Fruit fly (Drosophila melanogaster) whole organism, embryonic: ENCODE results near the gene CG33939.
A peak's percentile ranks its signal among the peaks of the same experiment; 100 is the strongest.

Experiments used
- Antp ChIP-seq: fragments of 200-800 bp; sonication (Bioruptor generic); optimal IDR thresholded peaks from 3 replicates; lab custom pipeline; 2016; ENCODE audit warnings: missing biosample characterization, missing genetic modification characterization
- Asciz ChIP-seq: fragments of 200-800 bp; sonication (Bioruptor generic); optimal IDR thresholded peaks from 2 replicates; lab custom pipeline; 2017; ENCODE audit warnings: missing biosample characterization, mild to moderate bottlenecking, missing genetic modification characterization, missing genetic modification reagents
- Atf3 ChIP-seq: fragments of 200-800 bp; sonication (Bioruptor generic); optimal IDR thresholded peaks from 3 replicates; lab custom pipeline; 2016; ENCODE audit warnings: missing biosample characterization, missing genetic modification characterization
- B-H1 ChIP-seq: fragments of 200-800 bp; sonication (Bioruptor generic); IDR thresholded peaks from 3 replicates; pipeline ENCODE4 v1.3.6; 2022; ENCODE audit warnings: missing biosample characterization, missing genetic modification characterization
- CG10543 ChIP-seq: fragments of 200-800 bp; sonication (Bioruptor generic); optimal IDR thresholded peaks from 3 replicates; lab custom pipeline; 2017; ENCODE audit warnings: missing biosample characterization, mild to moderate bottlenecking, missing genetic modification characterization, moderate library complexity
- CG11695 ChIP-seq: fragments of 200-800 bp; sonication (Bioruptor generic); IDR thresholded peaks from 3 replicates; pipeline ENCODE4 v1.3.6; 2022; ENCODE audit warnings: missing biosample characterization, missing genetic modification characterization
- CG1233 ChIP-seq: fragments of 200-800 bp; sonication (Bioruptor generic); optimal IDR thresholded peaks from 4 replicates; lab custom pipeline; 2018; ENCODE audit warnings: missing biosample characterization, mild to moderate bottlenecking, missing genetic modification characterization
- CG14667 ChIP-seq: fragments of 200-800 bp; sonication (Bioruptor generic); IDR thresholded peaks from 2 replicates; pipeline ENCODE4 v1.3.6; 2022; ENCODE audit warnings: missing biosample characterization, missing genetic modification characterization
- CG15479 ChIP-seq: fragments of 200-800 bp; sonication (Bioruptor generic); optimal IDR thresholded peaks from 3 replicates; lab custom pipeline; 2019; ENCODE audit warnings: missing biosample characterization, mild to moderate bottlenecking, missing genetic modification characterization, moderate library complexity
- CG16815 ChIP-seq: fragments of 200-800 bp; sonication (Bioruptor generic); optimal IDR thresholded peaks from 3 replicates; lab custom pipeline; 2017; ENCODE audit warnings: missing biosample characterization, mild to moderate bottlenecking, missing genetic modification characterization
- CG17328 ChIP-seq: fragments of 200-800 bp; sonication (Bioruptor generic); IDR thresholded peaks from 2 replicates; pipeline ENCODE4 v1.3.6; 2022; ENCODE audit warnings: missing biosample characterization, missing genetic modification characterization
- CG17802 ChIP-seq: fragments of 200-800 bp; sonication (Bioruptor generic); optimal IDR thresholded peaks from 2 replicates; lab custom pipeline; 2018; ENCODE audit warnings: missing biosample characterization, mild to moderate bottlenecking, missing genetic modification characterization, moderate library complexity
- CG18599 ChIP-seq: fragments of 200-800 bp; sonication (Bioruptor generic); optimal IDR thresholded peaks from 3 replicates; lab custom pipeline; 2017; ENCODE audit warnings: missing biosample characterization, missing genetic modification characterization, mild to moderate bottlenecking, moderate library complexity, missing genetic modification reagents
- CG2116 ChIP-seq: fragments of 200-800 bp; sonication (Bioruptor generic); optimal IDR thresholded peaks from 3 replicates; lab custom pipeline; 2018; ENCODE audit warnings: missing biosample characterization, mild to moderate bottlenecking, missing genetic modification characterization
- CG3838 ChIP-seq: fragments of 200-800 bp; sonication (Bioruptor generic); optimal IDR thresholded peaks from 3 replicates; lab custom pipeline; 2016; ENCODE audit warnings: missing biosample characterization, missing genetic modification characterization
- CG43689 ChIP-seq: fragments of 200-800 bp; sonication (Bioruptor generic); IDR thresholded peaks from 2 replicates; pipeline ENCODE4 v1.3.6; 2022; ENCODE audit warnings: missing biosample characterization, missing genetic modification characterization
- CG7271 ChIP-seq: fragments of 200-800 bp; sonication (Bioruptor generic); optimal IDR thresholded peaks from 2 replicates; lab custom pipeline; 2018; ENCODE audit warnings: missing biosample characterization, mild to moderate bottlenecking, missing genetic modification characterization, moderate library complexity
- CrebB ChIP-seq: fragments of 200-800 bp; sonication (Bioruptor generic); optimal IDR thresholded peaks from 3 replicates; lab custom pipeline; 2018; ENCODE audit warnings: missing biosample characterization, mild to moderate bottlenecking, missing genetic modification characterization
- D ChIP-seq, 2 experiments: fragments of 200-800 bp in 1 of 2; fragments of >200 bp in 1 of 2; sonication (Bioruptor generic) in 1 of 2; optimal IDR thresholded peaks; 2 replicates in 1 of 2; 3 replicates in 1 of 2; lab custom pipeline; 2017; ENCODE audit warnings: mild to moderate bottlenecking in 1 of 2, missing biosample characterization in 1 of 2, missing genetic modification characterization in 1 of 2, missing genetic modification reagents in 1 of 2
- Dek ChIP-seq: fragments of 200-800 bp; sonication (Bioruptor generic); optimal IDR thresholded peaks from 3 replicates; lab custom pipeline; 2019; ENCODE audit warnings: missing biosample characterization, mild to moderate bottlenecking, missing genetic modification characterization, moderate library complexity
- E2f2 ChIP-seq: fragments of 200-800 bp; sonication (Bioruptor generic); IDR thresholded peaks from 2 replicates; pipeline ENCODE4 v1.3.6; 2022; ENCODE audit warnings: missing biosample characterization, missing genetic modification characterization
- HLH54F ChIP-seq: fragments of 200-800 bp; sonication (Bioruptor generic); optimal IDR thresholded peaks from 3 replicates; lab custom pipeline; 2016; ENCODE audit warnings: missing biosample characterization, missing genetic modification characterization
- Hmx ChIP-seq: fragments of 200-800 bp; sonication (Bioruptor generic); optimal IDR thresholded peaks from 2 replicates; lab custom pipeline; 2016; ENCODE audit warnings: missing biosample characterization, missing genetic modification characterization
- Hr39 ChIP-seq: fragments of >200 bp; optimal IDR thresholded peaks from 2 replicates; lab custom pipeline; 2017
- Mad ChIP-seq: fragments of 200-800 bp; sonication (Bioruptor generic); optimal IDR thresholded peaks from 2 replicates; lab custom pipeline; 2016; ENCODE audit warnings: missing biosample characterization, missing genetic modification characterization
- Mes4 ChIP-seq: fragments of 200-800 bp; sonication (Bioruptor generic); optimal IDR thresholded peaks from 2 replicates; lab custom pipeline; 2016; ENCODE audit warnings: missing biosample characterization, missing genetic modification characterization
- NC2α ChIP-seq: fragments of 200-800 bp; sonication (Bioruptor generic); optimal IDR thresholded peaks from 2 replicates; lab custom pipeline; 2016; ENCODE audit warnings: missing biosample characterization, missing genetic modification characterization
- Rfx ChIP-seq: fragments of 200-800 bp; sonication (Bioruptor generic); IDR thresholded peaks from 2 replicates; pipeline ENCODE4 v1.3.6; 2022; ENCODE audit warnings: missing biosample characterization, missing genetic modification characterization
- Side ChIP-seq: fragments of 200-800 bp; sonication (Bioruptor generic); optimal IDR thresholded peaks from 2 replicates; lab custom pipeline; 2016; ENCODE audit warnings: missing biosample characterization, missing genetic modification characterization
- Sox102F ChIP-seq: fragments of 200-800 bp; sonication (Bioruptor generic); optimal IDR thresholded peaks from 2 replicates; lab custom pipeline; 2018; ENCODE audit warnings: missing biosample characterization, mild to moderate bottlenecking, missing genetic modification characterization, moderate library complexity
- Tbp ChIP-seq: fragments of >200 bp; optimal IDR thresholded peaks from 2 replicates; lab custom pipeline; 2018; ENCODE audit warnings: missing biosample characterization, missing genetic modification characterization
- Vsx1 ChIP-seq: fragments of 200-800 bp; sonication (Bioruptor generic); optimal IDR thresholded peaks from 2 replicates; lab custom pipeline; 2017; ENCODE audit warnings: missing biosample characterization, mild to moderate bottlenecking, missing genetic modification characterization, missing genetic modification reagents
- al ChIP-seq: fragments of 200-800 bp; sonication (Bioruptor generic); IDR thresholded peaks from 2 replicates; pipeline ENCODE4 v1.3.6; 2022; ENCODE audit warnings: missing biosample characterization, missing genetic modification characterization
- ase ChIP-seq: fragments of 200-800 bp; sonication (Bioruptor generic); IDR thresholded peaks from 3 replicates; pipeline ENCODE4 v1.3.6; 2022; ENCODE audit warnings: missing biosample characterization, missing genetic modification characterization
- bsh ChIP-seq, 2 experiments: fragments of 200-800 bp; sonication (Bioruptor generic); optimal IDR thresholded peaks; 2 replicates each; lab custom pipeline; 2017 to 2018; ENCODE audit warnings: mild to moderate bottlenecking in 2 of 2, missing biosample characterization in 2 of 2, missing genetic modification characterization in 2 of 2, moderate library complexity in 1 of 2
- dysf ChIP-seq: fragments of 200-800 bp; sonication (Bioruptor generic); IDR thresholded peaks from 3 replicates; pipeline ENCODE4 v1.3.6; 2022; ENCODE audit warnings: missing biosample characterization, missing genetic modification characterization
- emc ChIP-seq: fragments of 200-800 bp; sonication (Bioruptor generic); optimal IDR thresholded peaks from 2 replicates; lab custom pipeline; 2016; ENCODE audit warnings: missing biosample characterization, missing genetic modification characterization
- ewg ChIP-seq: fragments of 200-800 bp; sonication (Bioruptor generic); optimal IDR thresholded peaks from 3 replicates; lab custom pipeline; 2017; ENCODE audit warnings: mild to moderate bottlenecking, missing biosample characterization, missing genetic modification reagents, missing genetic modification characterization
- fru ChIP-seq: fragments of >200 bp; optimal IDR thresholded peaks from 2 replicates; lab custom pipeline; 2017
- h ChIP-seq: fragments of >200 bp; optimal IDR thresholded peaks from 2 replicates; lab custom pipeline; 2017
- hth ChIP-seq: fragments of >200 bp; optimal IDR thresholded peaks from 2 replicates; lab custom pipeline; 2017; ENCODE audit warnings: inconsistent platforms
- kay ChIP-seq: fragments of 200-800 bp; sonication (Bioruptor generic); optimal IDR thresholded peaks from 2 replicates; lab custom pipeline; 2016; ENCODE audit warnings: missing biosample characterization, missing genetic modification characterization
- lab ChIP-seq: fragments of 200-800 bp; sonication (Bioruptor generic); optimal IDR thresholded peaks from 3 replicates; lab custom pipeline; 2017; ENCODE audit warnings: missing biosample characterization, missing genetic modification characterization, mild to moderate bottlenecking, moderate library complexity, missing genetic modification reagents
- nerfin-2 ChIP-seq: fragments of 200-800 bp; sonication (Bioruptor generic); IDR thresholded peaks from 2 replicates; pipeline ENCODE4 v1.3.6; 2022; ENCODE audit warnings: missing biosample characterization, missing genetic modification characterization; ENCODE audit not compliant: partially characterized antibody
- org-1 ChIP-seq: fragments of 200-800 bp; sonication (Bioruptor generic); optimal IDR thresholded peaks from 2 replicates; lab custom pipeline; 2017; ENCODE audit warnings: missing biosample characterization, missing genetic modification characterization
- pnt ChIP-seq: fragments of 200-800 bp; sonication (Bioruptor generic); optimal IDR thresholded peaks from 3 replicates; lab custom pipeline; 2016; ENCODE audit warnings: missing biosample characterization, missing genetic modification characterization
- run ChIP-seq: fragments of 200-800 bp; sonication (Bioruptor generic); optimal IDR thresholded peaks from 3 replicates; lab custom pipeline; 2018; ENCODE audit warnings: missing biosample characterization, mild to moderate bottlenecking, missing genetic modification characterization
- so ChIP-seq: fragments of 200-800 bp; sonication (Bioruptor generic); IDR thresholded peaks from 3 replicates; pipeline ENCODE4 v1.3.6; 2022; ENCODE audit warnings: missing biosample characterization, missing genetic modification characterization
- trem ChIP-seq: fragments of 200-800 bp; optimal IDR thresholded peaks from 3 replicates; lab custom pipeline; 2019; ENCODE audit warnings: missing biosample characterization, mild to moderate bottlenecking, missing genetic modification characterization, moderate library complexity
- usp ChIP-seq: fragments of >200 bp; optimal IDR thresholded peaks from 2 replicates; lab custom pipeline; 2017; ENCODE audit warnings: missing biosample characterization, missing genetic modification characterization
- zfh1 ChIP-seq: fragments of 200-800 bp; sonication (Bioruptor generic); IDR thresholded peaks from 3 replicates; pipeline ENCODE4 v1.3.6; 2022; ENCODE audit warnings: missing biosample characterization, missing genetic modification characterization

Gene CG33939

DNA sequence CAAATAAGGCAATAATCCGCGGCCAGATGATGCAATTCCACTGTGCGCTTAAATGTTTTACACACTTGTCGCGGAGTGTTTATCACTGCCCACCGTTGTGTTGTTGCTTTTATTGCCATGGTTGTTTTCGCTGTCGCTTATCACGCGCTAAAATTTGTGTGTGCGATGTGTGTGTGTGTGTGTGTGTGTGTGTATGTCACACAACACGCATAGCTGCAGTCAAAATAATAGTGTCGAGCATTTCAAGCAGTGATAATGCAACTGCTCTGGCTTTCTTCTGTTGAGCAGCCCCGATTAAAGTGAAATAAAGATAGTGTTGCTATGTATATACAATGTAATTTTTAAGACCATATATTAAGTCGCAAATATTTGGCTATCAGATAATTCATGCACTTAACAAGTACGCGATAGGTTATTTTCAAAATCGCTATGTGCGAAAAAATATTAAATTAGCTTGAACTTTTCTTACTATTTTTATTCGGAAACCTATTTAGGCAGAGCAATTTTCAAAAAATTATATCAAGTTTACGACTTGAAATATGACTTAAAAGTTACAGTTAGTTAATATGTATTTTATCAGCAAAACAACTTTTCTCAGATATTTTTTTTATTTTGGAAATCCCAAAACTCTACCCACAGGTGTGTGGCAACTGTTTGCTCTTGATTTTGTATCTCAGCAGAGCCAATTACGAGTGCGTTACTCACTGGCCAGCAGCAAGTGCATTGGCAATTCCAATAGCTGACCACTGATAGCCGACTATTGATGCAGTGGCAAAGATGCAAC, 8.4 kb downstream of the CG33939 start (continued):
- TF ChIP-seq so (GFP tag; lab: Robert Waterston, UW) (no peak), CG14667 (no peak), Atf3 (GFP tag; lab: Kevin White, UChicago) (no peak), hth (lab: Kevin White, UChicago) (no peak), pnt (GFP tag; lab: Kevin White, UChicago) (no peak), E2f2 (GFP tag; lab: Robert Waterston, UW) (no peak), Tbp (no peak), B-H1 (no peak), CG43689 (GFP tag; lab: Robert Waterston, UW) (no peak), Mes4 (GFP tag; lab: Kevin White, UChicago) (no peak), CG11695 (peak; percentile 57; the same call in 1 of the 3 replicates), Vsx1 (no peak), al (GFP tag; lab: Robert Waterston, UW) (no peak; the same call in 1 of the 2 replicates), zfh1 (GFP tag; lab: Robert Waterston, UW) (no peak), ewg (GFP tag; lab: Kevin White, UChicago) (no peak), CG16815 (peak; percentile 0), Antp (peak; percentile 27), kay (GFP tag; lab: Kevin White, UChicago) (no peak), lab (GFP tag; lab: Kevin White, UChicago) (peak; percentile 34), Mad (no peak), fru (no peak), CG3838 (GFP tag; lab: Kevin White, UChicago) (no peak), trem (tag; lab: Kevin White, UChicago) (no peak), ase (no peak; the same call in 2 of the 3 replicates), CG7271 (no peak), nerfin-2 (GFP tag; lab: Robert Waterston, UW) (no peak), CG1233 (GFP tag; lab: Kevin White, UChicago) (no peak), Hr39 (lab: Kevin White, UChicago) (no peak), Rfx (GFP tag; lab: Robert Waterston, UW) (peak; percentile 47; the same call in 1 of the 2 replicates), h (lab: Kevin White, UChicago) (no peak), CG17802 (no peak), Dek (tag; lab: Kevin White, UChicago) (peak; percentile 50), Sox102F (peak; percentile 51), CG2116 (GFP tag; lab: Kevin White, UChicago) (no peak), emc (GFP tag; lab: Kevin White, UChicago) (no peak), bsh (GFP tag; optimal IDR thresholded peaks at IDR 0.05; lab: Kevin White, UChicago) (peak in 1 of 2 experiments; percentile 9), CrebB (tag; lab: Kevin White, UChicago) (no peak), D (optimal IDR thresholded peaks at IDR 0.05; lab: Kevin White, UChicago) (no peak), D (GFP tag; optimal IDR thresholded peaks at IDR 0.05; lab: Kevin White, UChicago) (no peak), CG15479 (GFP tag; lab: Kevin White, UChicago) (peak; percentile 74), run (tag; lab: Kevin White, UChicago) (no peak), Hmx (no peak), CG17328 (GFP tag; lab: Robert Waterston, UW) (no peak), CG18599 (GFP tag; lab: Kevin White, UChicago) (peak; percentile 45), NC2α (GFP tag; lab: Kevin White, UChicago) (no peak), CG10543 (GFP tag; lab: Kevin White, UChicago) (peak; percentile 43), usp (no peak), Side (GFP tag; lab: Kevin White, UChicago) (no peak), Asciz (GFP tag; lab: Kevin White, UChicago) (no peak), org-1 (GFP tag; lab: Kevin White, UChicago) (peak; percentile 49), dysf (GFP tag; lab: Robert Waterston, UW) (peak; percentile 30; the same call in 1 of the 3 replicates), HLH54F (no peak)
